Worm (Caenorhabditis elegans): ENCODE data around the gene H34I24.2.

Gene H34I24.2

ce11 chrIII:2891443-2891842 is 49.6 kb downstream of the H34I24.2 start, which contains the start of gene F56F11.1:
Gene F56F11.1 (plus strand): TSS chrIII:2891743.
- TF ChIP-seq unc-39 (tag; optimal IDR thresholded peaks at IDR 0.05) (no peak), pha-4 (tag; optimal IDR thresholded peaks at IDR 0.05) (no peak), sem-2 (GFP tag; optimal IDR thresholded peaks at IDR 0.05) (no peak)

Data from whole organism, mixed stage, embryonic.